Worm (Caenorhabditis elegans): ENCODE results near the gene rsp-1.
A peak's percentile ranks its signal among the peaks of the same experiment; 100 is the strongest.

Gene rsp-1

DNA sequence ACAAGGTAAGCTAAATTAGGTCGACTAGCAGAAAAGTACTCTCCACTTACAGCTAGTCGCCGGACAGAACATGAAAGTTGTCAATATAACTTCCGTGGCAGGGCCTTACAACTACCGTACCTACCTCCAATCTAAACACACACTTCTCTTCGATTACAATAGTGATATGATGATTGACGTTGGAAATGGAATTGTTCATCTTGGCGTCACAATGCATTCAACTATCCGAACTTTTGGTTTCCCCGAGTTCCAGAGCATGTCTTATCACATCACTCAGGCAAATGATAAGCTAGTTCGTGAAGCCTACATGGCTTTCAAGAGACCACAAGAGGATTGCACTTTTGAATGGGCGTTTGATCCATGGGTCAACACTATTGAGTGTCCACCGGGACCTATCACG lies 25.8 kb upstream of the rsp-1 start:
- TF ChIP-seq dmd-4 (tag; optimal IDR thresholded peaks at IDR 0.05), result no peak
- no peak for TF ChIP-seq ztf-4 (tag; optimal IDR thresholded peaks at IDR 0.05)
- TF ChIP-seq Y55F3AM.14 (GFP tag; optimal IDR thresholded peaks at IDR 0.05), result no peak
- TF ChIP-seq snpc-4 (tag; optimal IDR thresholded peaks at IDR 0.05), result no peak
- no peak for TF ChIP-seq nhr-23 (tag; optimal IDR thresholded peaks at IDR 0.05)

DNA sequence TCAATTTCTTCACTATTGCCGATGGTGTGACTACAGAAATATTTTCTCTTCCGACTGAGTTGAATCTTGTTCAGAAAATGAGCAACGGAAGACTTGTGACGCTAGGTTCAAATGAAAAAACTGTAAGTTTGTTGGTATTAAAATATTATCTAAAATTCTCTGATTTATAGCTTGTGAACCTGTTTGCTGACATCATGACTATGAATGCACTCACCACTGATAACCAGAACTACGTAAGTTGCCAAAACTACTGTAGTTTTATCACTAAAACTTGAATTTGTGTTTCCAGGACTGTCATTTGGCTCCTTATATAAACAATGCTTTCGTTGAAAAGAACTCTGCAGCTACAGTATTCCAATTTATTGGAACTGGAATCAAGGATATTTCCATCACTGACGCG lies 24.6 kb upstream of the rsp-1 start:
- TF ChIP-seq sma-9 (GFP tag; optimal IDR thresholded peaks at IDR 0.05) (peak; percentile 37), sma-9 (tag; optimal IDR thresholded peaks at IDR 0.05) (no peak), ztf-4 (tag; optimal IDR thresholded peaks at IDR 0.05) (no peak), fos-1 (tag; optimal IDR thresholded peaks at IDR 0.05) (peak; percentile 60)

DNA sequence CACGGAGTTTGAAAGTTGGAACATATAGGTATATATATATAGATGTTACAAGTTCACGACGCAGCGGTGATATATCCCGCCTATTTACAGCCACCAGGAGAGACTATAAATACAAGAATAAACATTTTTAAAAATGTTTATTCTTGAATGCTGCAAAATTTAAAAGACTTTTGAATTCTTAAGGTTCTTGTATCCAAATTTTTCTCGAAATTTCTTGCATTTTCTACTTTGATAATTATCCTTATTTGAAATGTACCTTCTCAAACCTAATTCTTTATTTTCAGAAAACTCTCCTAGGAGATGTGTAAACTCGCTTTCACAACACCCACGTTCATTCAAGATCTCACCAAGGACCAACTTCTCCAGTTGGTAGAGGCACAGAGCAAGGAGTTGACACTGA lies 21.6 kb upstream of the rsp-1 start, which contains the start of gene C05D12.4:
C05D12.4 (plus strand) TSS at position 301 of the 400 bp plus-strand sequence.
- no peak for TF ChIP-seq unc-39 (tag; optimal IDR thresholded peaks at IDR 0.05)
- no peak for TF ChIP-seq nhr-77 (tag; optimal IDR thresholded peaks at IDR 0.05)
- no peak for TF ChIP-seq peb-1 (tag; optimal IDR thresholded peaks at IDR 0.05)
- no peak for TF ChIP-seq unc-62 (GFP tag; optimal IDR thresholded peaks at IDR 0.05)
- no peak for TF ChIP-seq ceh-82 (tag; optimal IDR thresholded peaks at IDR 0.05)
- TF ChIP-seq nhr-10 (tag; optimal IDR thresholded peaks at IDR 0.05), result no peak
- no peak for TF ChIP-seq sma-3 (GFP tag; optimal IDR thresholded peaks at IDR 0.05)
- TF ChIP-seq mbf-1 (tag; optimal IDR thresholded peaks at IDR 0.05), result no peak
- TF ChIP-seq skn-1 (tag; optimal IDR thresholded peaks at IDR 0.05), result no peak
- TF ChIP-seq lsy-2 (tag; optimal IDR thresholded peaks at IDR 0.05), result no peak
- TF ChIP-seq nhr-21 (tag; optimal IDR thresholded peaks at IDR 0.05), result no peak
- TF ChIP-seq ama-1 (optimal IDR thresholded peaks at IDR 0.05), result no peak
- no peak for TF ChIP-seq snpc-4 (tag; optimal IDR thresholded peaks at IDR 0.05)
- no peak for TF ChIP-seq F13H6.1 (tag; optimal IDR thresholded peaks at IDR 0.05)
- no peak for TF ChIP-seq lin-39 (tag; optimal IDR thresholded peaks at IDR 0.05)
- no peak for TF ChIP-seq zag-1 (tag; optimal IDR thresholded peaks at IDR 0.05)
- TF ChIP-seq ceh-16 (tag; optimal IDR thresholded peaks at IDR 0.05), result no peak
- no peak for TF ChIP-seq sem-4 (tag; optimal IDR thresholded peaks at IDR 0.05)
- no peak for TF ChIP-seq ztf-4 (tag; optimal IDR thresholded peaks at IDR 0.05)

DNA sequence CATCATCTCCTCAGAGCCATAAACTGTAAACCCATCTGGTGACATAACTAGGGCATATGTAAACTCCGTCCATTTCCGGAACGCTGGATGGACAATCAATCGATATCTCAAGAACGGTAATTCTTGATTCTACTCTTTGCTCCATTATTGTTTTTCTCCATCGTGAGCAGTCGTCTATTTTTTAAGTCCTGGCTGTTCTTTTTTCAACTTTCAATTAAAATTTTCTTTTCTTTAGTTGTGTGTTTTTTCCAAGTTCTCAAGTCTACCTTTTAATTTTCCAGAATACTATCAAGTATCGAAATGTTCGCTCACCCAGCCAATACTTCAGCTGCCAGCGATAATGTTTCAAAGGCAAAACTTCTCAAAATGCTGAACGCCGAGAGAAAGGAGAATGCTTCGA lies 19.2 kb upstream of the rsp-1 start, which contains the start of gene C05D12.5:
C05D12.5 (plus strand) TSS at position 301 of the 400 bp plus-strand sequence.
- TF ChIP-seq sma-3 (GFP tag; optimal IDR thresholded peaks at IDR 0.05) (no peak), ZK546.5 (tag; optimal IDR thresholded peaks at IDR 0.05) (no peak), Y55F3AM.14 (GFP tag; optimal IDR thresholded peaks at IDR 0.05) (no peak), mdl-1 (tag; optimal IDR thresholded peaks at IDR 0.05) (no peak), nhr-11 (tag; optimal IDR thresholded peaks at IDR 0.05) (no peak), dmd-4 (tag; optimal IDR thresholded peaks at IDR 0.05) (no peak), ztf-11 (tag; optimal IDR thresholded peaks at IDR 0.05) (no peak), blmp-1 (tag; optimal IDR thresholded peaks at IDR 0.05; ENCODE audit: insufficient read depth) (no peak)

DNA sequence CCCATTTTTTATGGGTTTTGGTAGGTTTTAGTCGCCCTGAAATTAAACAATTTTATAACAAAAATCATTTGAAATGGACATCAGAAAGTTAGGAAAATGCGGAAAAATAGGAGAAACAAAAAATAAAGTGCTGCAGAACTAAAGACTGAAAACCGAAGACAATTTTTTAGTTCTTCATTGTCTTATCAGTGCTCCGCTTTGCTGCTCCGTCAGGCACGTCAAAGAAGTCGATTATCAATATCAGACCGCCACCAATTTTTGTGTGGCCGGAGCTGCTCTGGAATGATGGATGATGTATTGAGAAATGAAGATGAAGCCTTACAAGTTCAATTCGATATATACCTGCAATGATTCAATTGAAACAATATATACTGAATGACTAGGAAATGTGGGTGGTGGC lies 14.7 kb upstream of the rsp-1 start, which contains the start of gene vha-6:
vha-6 (minus strand) TSS at position 36 of the 400 bp plus-strand sequence.
- TF ChIP-seq nhr-237 (tag; optimal IDR thresholded peaks at IDR 0.05), result no peak
- TF ChIP-seq crh-2 (tag; optimal IDR thresholded peaks at IDR 0.05), result peak; percentile 39
- peak; percentile 52 for TF ChIP-seq fos-1 (tag; optimal IDR thresholded peaks at IDR 0.05)

DNA sequence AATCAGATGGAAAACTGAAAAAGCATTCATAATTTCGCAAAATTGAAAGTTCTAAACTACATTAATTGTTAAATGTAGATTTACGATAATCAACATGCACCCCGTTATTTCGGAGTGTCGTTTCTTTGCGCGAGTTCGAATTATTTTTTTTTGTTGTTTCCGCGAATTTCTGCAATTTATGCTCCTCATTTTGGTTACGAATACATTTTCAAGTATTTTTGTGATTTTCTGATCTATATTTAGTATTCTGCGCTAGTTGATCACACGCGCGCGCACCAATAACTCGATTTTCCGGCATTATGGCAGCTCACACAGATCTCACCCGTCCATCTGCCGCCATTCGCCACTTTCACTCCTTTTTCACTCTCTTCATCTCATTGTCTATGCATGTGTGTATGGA lies 12.9 kb upstream of the rsp-1 start, which contains the start of gene VW02B12L.2:
VW02B12L.2 (minus strand) TSS at position 65 of the 400 bp plus-strand sequence.
- peak; percentile 78 for TF ChIP-seq unc-55 (GFP tag; optimal IDR thresholded peaks at IDR 0.05)
- no peak for TF ChIP-seq Y55F3AM.14 (GFP tag; optimal IDR thresholded peaks at IDR 0.05)
- TF ChIP-seq C34F6.9 (tag; optimal IDR thresholded peaks at IDR 0.05), result peak; percentile 72
- TF ChIP-seq lsy-2 (tag; optimal IDR thresholded peaks at IDR 0.05), result peak; percentile 34 to 72
- TF ChIP-seq R02D3.7 (tag; optimal IDR thresholded peaks at IDR 0.05), result peak; percentile 73
- peak; percentile 81 for TF ChIP-seq gmeb-1 (tag; optimal IDR thresholded peaks at IDR 0.05)
- no peak for TF ChIP-seq unc-39 (tag; optimal IDR thresholded peaks at IDR 0.05)
- peak; percentile 22 for TF ChIP-seq lin-13 (GFP tag; optimal IDR thresholded peaks at IDR 0.05)
- TF ChIP-seq blmp-1 (tag; optimal IDR thresholded peaks at IDR 0.05; ENCODE audit: insufficient read depth), result peak; percentile 8
- no peak for TF ChIP-seq nhr-10 (tag; optimal IDR thresholded peaks at IDR 0.05)
- TF ChIP-seq nhr-129 (tag; optimal IDR thresholded peaks at IDR 0.05), result peak; percentile 51
- TF ChIP-seq sma-9 (GFP tag; optimal IDR thresholded peaks at IDR 0.05), result peak; percentile 33
- no peak for TF ChIP-seq sma-9 (tag; optimal IDR thresholded peaks at IDR 0.05)
